Worm (Caenorhabditis elegans) whole organism, L1 larva: Measurements from ENCODE around the gene Y54E2A.4.

ENCODE experiments used
- C04F5.9 ChIP-seq: sonication (generic microtip); optimal IDR thresholded peaks from 2 replicates; lab custom pipeline; 2016; ENCODE audit warnings: missing genetic modification characterization, missing compliant biosample characterization
- C34B4.2 ChIP-seq: sonication (generic microtip); optimal IDR thresholded peaks from 2 replicates; lab custom pipeline; 2017; ENCODE audit warnings: mild to moderate bottlenecking, missing genetic modification characterization, missing compliant biosample characterization
- Y116A8C.19 ChIP-seq: sonication (generic microtip); optimal IDR thresholded peaks from 2 replicates; lab custom pipeline; 2016; ENCODE audit warnings: missing compliant biosample characterization, missing genetic modification characterization, borderline replicate concordance
- alr-1 ChIP-seq: fragments of 200-800 bp; sonication (Bioruptor generic); optimal IDR thresholded peaks from 2 replicates; lab custom pipeline; 2018; ENCODE audit warnings: borderline replicate concordance, mild to moderate bottlenecking, missing genetic modification characterization, missing compliant biosample characterization
- aly-2 ChIP-seq: fragments of 150-350 bp; optimal IDR thresholded peaks from 2 replicates; lab custom pipeline; 2014; ENCODE audit warnings: missing biosample characterization, missing genetic modification characterization
- ama-1 ChIP-seq: fragments of 150-350 bp; optimal IDR thresholded peaks from 2 replicates; lab custom pipeline; 2014
- blmp-1 ChIP-seq: fragments of 150-350 bp; optimal IDR thresholded peaks from 2 replicates; lab custom pipeline; 2014; ENCODE audit warnings: missing biosample characterization, missing genetic modification characterization
- ceh-63 ChIP-seq: fragments of 200-800 bp; sonication (Bioruptor generic); optimal IDR thresholded peaks from 2 replicates; lab custom pipeline; 2018; ENCODE audit warnings: mild to moderate bottlenecking, missing genetic modification characterization, missing compliant biosample characterization
- ceh-8 ChIP-seq: fragments of 200-800 bp; sonication (Bioruptor generic); optimal IDR thresholded peaks from 2 replicates; lab custom pipeline; 2018; ENCODE audit warnings: mild to moderate bottlenecking, missing genetic modification characterization, moderate library complexity, missing compliant biosample characterization
- ceh-82 ChIP-seq, 3 experiments: fragments of 150-350 bp in 1 of 3; sonication (generic microtip) in 2 of 3; optimal IDR thresholded peaks; 2 replicates each; lab custom pipeline; 2014 to 2017; ENCODE audit warnings: missing biosample characterization in 3 of 3, missing genetic modification characterization in 3 of 3
- ceh-88 ChIP-seq: fragments of 200-800 bp; sonication (Bioruptor generic); IDR thresholded peaks from 2 replicates; pipeline ENCODE4 v1.3.6; 2022; ENCODE audit warnings: missing genetic modification characterization, missing compliant biosample characterization
- ceh-90 ChIP-seq: sonication (generic microtip); optimal IDR thresholded peaks from 2 replicates; lab custom pipeline; 2016; ENCODE audit warnings: missing genetic modification characterization, missing compliant biosample characterization
- dsc-1 ChIP-seq: sonication (generic microtip); optimal IDR thresholded peaks from 2 replicates; lab custom pipeline; 2016; ENCODE audit warnings: mild to moderate bottlenecking, missing genetic modification characterization, missing compliant biosample characterization
- efl-1 ChIP-seq, 4 experiments: fragments of 150-350 bp; optimal IDR thresholded peaks in 3 of 4; peaks in 1 of 4; 1 replicate in 1 of 4; 2 replicates in 3 of 4; lab custom pipeline; 2014; ENCODE audit warnings: missing biosample characterization in 2 of 4, missing genetic modification characterization in 2 of 4, missing genetic modification reagents in 2 of 4
- efl-3 ChIP-seq: fragments of 200-800 bp; sonication (Bioruptor generic); optimal IDR thresholded peaks from 2 replicates; lab custom pipeline; 2018; ENCODE audit warnings: mild to moderate bottlenecking, missing genetic modification characterization, missing compliant biosample characterization
- egl-27 ChIP-seq, 2 experiments: fragments of 150-350 bp in 1 of 2; sonication (generic microtip); optimal IDR thresholded peaks; 3 replicates each; lab custom pipeline; 2017 to 2018; ENCODE audit warnings: missing biosample characterization in 2 of 2, missing genetic modification characterization in 2 of 2, missing genetic modification reagents in 2 of 2
- fkh-8 ChIP-seq: sonication (generic microtip); optimal IDR thresholded peaks from 2 replicates; lab custom pipeline; 2016; ENCODE audit warnings: mild to moderate bottlenecking, missing genetic modification characterization, missing compliant biosample characterization
- irx-1 ChIP-seq: sonication (generic microtip); optimal IDR thresholded peaks from 2 replicates; lab custom pipeline; 2016; ENCODE audit warnings: missing genetic modification characterization, missing compliant biosample characterization
- isw-1 ChIP-seq: fragments of 200-800 bp; sonication (Bioruptor generic); IDR thresholded peaks from 2 replicates; pipeline ENCODE4 v1.3.6; 2022; ENCODE audit warnings: missing genetic modification characterization, missing compliant biosample characterization
- jun-1 ChIP-seq: fragments of 150-350 bp; optimal IDR thresholded peaks from 2 replicates; lab custom pipeline; 2014; ENCODE audit warnings: missing biosample characterization, missing genetic modification reagents, missing genetic modification characterization
- lin-15B ChIP-seq: fragments of 150-350 bp; sonication (generic microtip); optimal IDR thresholded peaks from 3 replicates; lab custom pipeline; 2014; ENCODE audit warnings: missing biosample characterization, missing genetic modification characterization
- lin-35 ChIP-seq, 2 experiments: fragments of 150-350 bp; optimal IDR thresholded peaks; 2 replicates each; lab custom pipeline; 2014; ENCODE audit warnings: missing biosample characterization in 2 of 2, missing genetic modification characterization in 2 of 2, missing genetic modification reagents in 2 of 2
- lin-39 ChIP-seq: fragments of 150-350 bp; optimal IDR thresholded peaks from 2 replicates; lab custom pipeline; 2014; ENCODE audit warnings: missing biosample characterization, missing genetic modification reagents, missing genetic modification characterization
- lir-3 ChIP-seq: sonication (generic microtip); optimal IDR thresholded peaks from 2 replicates; lab custom pipeline; 2016; ENCODE audit warnings: mild to moderate bottlenecking, missing genetic modification characterization, moderate library complexity, missing compliant biosample characterization; ENCODE audit not compliant: poor library complexity
- lsy-2 ChIP-seq, 2 experiments: fragments of 150-350 bp; optimal IDR thresholded peaks; 2 replicates each; lab custom pipeline; 2014; ENCODE audit warnings: missing biosample characterization in 2 of 2, missing genetic modification characterization in 2 of 2
- mab-9 ChIP-seq: fragments of 200-800 bp; sonication (Bioruptor generic); IDR thresholded peaks from 2 replicates; pipeline ENCODE4 v1.3.6; 2022; ENCODE audit warnings: missing genetic modification reagents, missing genetic modification characterization, missing compliant biosample characterization
- mdl-1 ChIP-seq, 2 experiments: fragments of 150-350 bp; optimal IDR thresholded peaks; 2 replicates each; lab custom pipeline; 2014 to 2017; ENCODE audit warnings: missing biosample characterization in 2 of 2, missing genetic modification characterization in 2 of 2, inconsistent platforms in 1 of 2
- mef-2 ChIP-seq: fragments of 150-350 bp; optimal IDR thresholded peaks from 2 replicates; lab custom pipeline; 2014; ENCODE audit warnings: missing biosample characterization, missing genetic modification characterization
- nhr-12 ChIP-seq: sonication (generic microtip); optimal IDR thresholded peaks from 2 replicates; lab custom pipeline; 2017; ENCODE audit warnings: missing biosample characterization, missing genetic modification characterization
- nhr-19 ChIP-seq: fragments of 200-800 bp; sonication (Bioruptor generic); conservative IDR thresholded peaks from 2 replicates; pipeline ENCODE4 v1.3.6; 2022; ENCODE audit warnings: missing genetic modification characterization, missing compliant biosample characterization
- nhr-20 ChIP-seq: sonication (generic microtip); optimal IDR thresholded peaks from 2 replicates; lab custom pipeline; 2016; ENCODE audit warnings: mild to moderate bottlenecking, missing genetic modification characterization, missing compliant biosample characterization
- nhr-237 ChIP-seq: fragments of 150-350 bp; optimal IDR thresholded peaks from 2 replicates; lab custom pipeline; 2014; ENCODE audit warnings: missing biosample characterization, missing genetic modification characterization
- nhr-47 ChIP-seq: sonication (generic microtip); optimal IDR thresholded peaks from 2 replicates; lab custom pipeline; 2016; ENCODE audit warnings: mild to moderate bottlenecking, missing genetic modification characterization, moderate library complexity, missing compliant biosample characterization
- nhr-71 ChIP-seq: sonication (generic microtip); optimal IDR thresholded peaks from 2 replicates; lab custom pipeline; 2016; ENCODE audit warnings: mild to moderate bottlenecking, missing genetic modification characterization, moderate library complexity, missing compliant biosample characterization
- nhr-77 ChIP-seq: fragments of 150-350 bp; optimal IDR thresholded peaks from 2 replicates; lab custom pipeline; 2014; ENCODE audit warnings: missing biosample characterization, missing genetic modification characterization
- nhr-84 ChIP-seq: sonication (generic microtip); optimal IDR thresholded peaks from 2 replicates; lab custom pipeline; 2017; ENCODE audit warnings: missing biosample characterization, missing genetic modification characterization
- nhr-85 ChIP-seq: sonication (generic microtip); peaks from one replicate; lab custom pipeline; 2016; ENCODE audit warnings: missing genetic modification characterization, inconsistent platforms, missing compliant biosample characterization
- nhr-90 ChIP-seq: sonication (generic microtip); optimal IDR thresholded peaks from 2 replicates; lab custom pipeline; 2016; ENCODE audit warnings: mild to moderate bottlenecking, missing genetic modification characterization, missing compliant biosample characterization; ENCODE audit not compliant: poor library complexity
- pag-3 ChIP-seq: sonication (generic microtip); optimal IDR thresholded peaks from 2 replicates; lab custom pipeline; 2017; ENCODE audit warnings: missing genetic modification characterization, mild to moderate bottlenecking, missing compliant biosample characterization, antibody characterized with exemption, borderline replicate concordance; ENCODE audit not compliant: insufficient read depth
- pqm-1 ChIP-seq: sonication (generic microtip); optimal IDR thresholded peaks from 3 replicates; lab custom pipeline; 2017; ENCODE audit warnings: missing biosample characterization, missing genetic modification characterization
- rnt-1 ChIP-seq: sonication (generic microtip); optimal IDR thresholded peaks from 2 replicates; lab custom pipeline; 2016; ENCODE audit warnings: mild to moderate bottlenecking, missing genetic modification characterization, moderate library complexity, missing compliant biosample characterization
- snu-23 ChIP-seq: sonication (generic microtip); optimal IDR thresholded peaks from 2 replicates; lab custom pipeline; 2016; ENCODE audit warnings: missing genetic modification characterization, missing compliant biosample characterization
- sox-4 ChIP-seq: sonication (generic microtip); optimal IDR thresholded peaks from 2 replicates; lab custom pipeline; 2016; ENCODE audit warnings: missing genetic modification characterization, missing compliant biosample characterization
- sptf-1 ChIP-seq: fragments of 150-350 bp; optimal IDR thresholded peaks from 2 replicates; lab custom pipeline; 2014; ENCODE audit warnings: missing biosample characterization, missing genetic modification characterization
- sup-37 ChIP-seq: fragments of 200-800 bp; sonication (Bioruptor generic); optimal IDR thresholded peaks from 2 replicates; lab custom pipeline; 2018; ENCODE audit warnings: mild to moderate bottlenecking, missing genetic modification characterization, missing compliant biosample characterization
- swsn-7 ChIP-seq: sonication (generic microtip); optimal IDR thresholded peaks from 2 replicates; lab custom pipeline; 2016; ENCODE audit warnings: missing genetic modification characterization, missing compliant biosample characterization
- tlp-1 ChIP-seq: fragments of 150-350 bp; optimal IDR thresholded peaks from 2 replicates; lab custom pipeline; 2014; ENCODE audit warnings: missing biosample characterization, missing genetic modification characterization
- unc-98 ChIP-seq: fragments of 200-800 bp; sonication (Bioruptor generic); IDR thresholded peaks from 2 replicates; pipeline ENCODE4 v1.3.6; 2022; ENCODE audit warnings: missing genetic modification characterization, missing compliant biosample characterization
- ztf-4 ChIP-seq: fragments of 150-350 bp; optimal IDR thresholded peaks from 2 replicates; lab custom pipeline; 2014; ENCODE audit warnings: missing biosample characterization, missing genetic modification characterization

Y54E2A.4 gene

ce11 chrII:14813106-14813505, 58.7 kb downstream of the Y54E2A.4 start:
- TF ChIP-seq lsy-2 (tag; optimal IDR thresholded peaks at IDR 0.05; lab: Kevin White, UChicago) (peak in 1 of 2 experiments; percentile 23), egl-27 (tag; optimal IDR thresholded peaks at IDR 0.05; lab: Kevin White, UChicago) (no peak)

ce11 chrII:14814894-14815568, 60.6 kb downstream of the Y54E2A.4 start, which contains the start of gene W01D2.1:
TSS of gene W01D2.1 (plus strand) at chrII:14815518.
- TF ChIP-seq blmp-1 (tag; lab: Kevin White, UChicago) (peak; percentile 80), nhr-85 (tag; lab: Kevin White, UChicago) (peak; percentile 74), unc-98 (GFP tag; lab: Robert Waterston, UW) (no peak), irx-1 (peak; percentile 26), efl-1 (optimal IDR thresholded peaks at IDR 0.05; lab: Kevin White, UChicago) (peak; percentile 71 to 93), efl-1 (GFP tag; optimal IDR thresholded peaks at IDR 0.05 in 1 of 2; lab: Kevin White, UChicago) (peak; percentile 92 to 99), mab-9 (GFP tag; lab: Robert Waterston, UW) (no peak), tlp-1 (tag; lab: Kevin White, UChicago) (no peak), nhr-90 (tag; lab: Kevin White, UChicago) (peak; percentile 54), jun-1 (peak; percentile 29), pqm-1 (no peak), efl-3 (GFP tag; lab: Kevin White, UChicago) (no peak), ceh-88 (GFP tag; lab: Robert Waterston, UW) (no peak), rnt-1 (tag; lab: Kevin White, UChicago) (peak; percentile 79), ceh-8 (GFP tag; lab: Kevin White, UChicago) (no peak), sup-37 (GFP tag; lab: Kevin White, UChicago) (no peak), ceh-63 (GFP tag; lab: Kevin White, UChicago) (no peak), nhr-77 (peak; percentile 88), lin-35 (GFP tag; optimal IDR thresholded peaks at IDR 0.05; lab: Kevin White, UChicago) (peak; percentile 93 to 96), ama-1 (lab: Kevin White, UChicago) (peak; percentile 24), sptf-1 (tag; lab: Kevin White, UChicago) (no peak), nhr-47 (tag; lab: Kevin White, UChicago) (peak; percentile 73), lir-3 (tag; lab: Kevin White, UChicago) (no peak), C04F5.9 (tag; lab: Kevin White, UChicago) (no peak), isw-1 (GFP tag; lab: Robert Waterston, UW) (peak; percentile 64), mef-2 (no peak), dsc-1 (tag; lab: Kevin White, UChicago) (peak; percentile 41), mdl-1 (tag; optimal IDR thresholded peaks at IDR 0.05; lab: Kevin White, UChicago) (peak in 1 of 2 experiments; percentile 57), nhr-84 (no peak), ceh-90 (tag; lab: Kevin White, UChicago) (no peak), C34B4.2 (tag; lab: Kevin White, UChicago) (no peak), snu-23 (GFP tag; lab: Kevin White, UChicago) (peak; percentile 76), ceh-82 (tag; optimal IDR thresholded peaks at IDR 0.05; lab: Kevin White, UChicago) (peak in 2 of 3 experiments; percentile 48 to 83), nhr-20 (tag; lab: Kevin White, UChicago) (peak; percentile 77), nhr-19 (peak; percentile 66), lin-15B (tag; lab: Kevin White, UChicago) (peak; percentile 61), nhr-237 (tag; lab: Kevin White, UChicago) (no peak), swsn-7 (tag; lab: Kevin White, UChicago) (peak; percentile 61), lin-39 (tag; lab: Kevin White, UChicago) (peak; percentile 32), sox-4 (tag; lab: Kevin White, UChicago) (no peak), Y116A8C.19 (tag; lab: Kevin White, UChicago) (no peak), alr-1 (tag; lab: Kevin White, UChicago) (no peak), nhr-71 (tag; lab: Kevin White, UChicago) (peak; percentile 76), fkh-8 (peak; percentile 73), pag-3 (no peak), ztf-4 (tag; lab: Kevin White, UChicago) (no peak), egl-27 (tag; optimal IDR thresholded peaks at IDR 0.05; lab: Kevin White, UChicago) (no peak), aly-2 (tag; lab: Kevin White, UChicago) (no peak), lsy-2 (tag; optimal IDR thresholded peaks at IDR 0.05; lab: Kevin White, UChicago) (peak; percentile 73 to 92), nhr-12 (no peak)
